Fruit fly (Drosophila melanogaster): Measurements from ENCODE around the gene CG13692.

CG13692 gene

dm6 chr2L:468745-469358, 47.3 kb downstream of the CG13692 start (continued):
- TF ChIP-seq CG3847 (GFP tag; IDR thresholded peaks at IDR 0.05): peak; percentile 46; the same call in 1 of the 2 replicates
- TF ChIP-seq HLH54F (GFP tag; optimal IDR thresholded peaks at IDR 0.05): peak; percentile 78
- TF ChIP-seq CG4707 (GFP tag; optimal IDR thresholded peaks at IDR 0.05): peak; percentile 57
- peak; percentile 23 for TF ChIP-seq tx (GFP tag; optimal IDR thresholded peaks at IDR 0.05)
- TF ChIP-seq CG18011 (GFP tag; optimal IDR thresholded peaks at IDR 0.05): peak; percentile 18
- TF ChIP-seq ase (GFP tag; IDR thresholded peaks at IDR 0.05): peak; percentile 82
- peak; percentile 76 for TF ChIP-seq zfh2 (GFP tag; optimal IDR thresholded peaks at IDR 0.05)
- no peak for TF ChIP-seq Opbp (GFP tag; IDR thresholded peaks at IDR 0.05; ENCODE audit: partially characterized antibody)
- TF ChIP-seq psq (GFP tag; optimal IDR thresholded peaks at IDR 0.05): peak; percentile 54
- peak; percentile 68 for TF ChIP-seq CG8388 (GFP tag; optimal IDR thresholded peaks at IDR 0.05)
- TF ChIP-seq chn (GFP tag; optimal IDR thresholded peaks at IDR 0.05): peak; percentile 73
- peak; percentile 72 for TF ChIP-seq CG6689 (GFP tag; IDR thresholded peaks at IDR 0.05)
- no peak for TF ChIP-seq Dfd (GFP tag; optimal IDR thresholded peaks at IDR 0.05)
- TF ChIP-seq CG4360 (GFP tag; IDR thresholded peaks at IDR 0.05): 0 out of 2 replicates have a peak, but pooled peaks have one; percentile 23
- TF ChIP-seq Nf-YC (tag; optimal IDR thresholded peaks at IDR 0.05): peak; percentile 2
- peak; percentile 55 for TF ChIP-seq CG13123 (GFP tag; optimal IDR thresholded peaks at IDR 0.05)
- TF ChIP-seq cg (GFP tag; optimal IDR thresholded peaks at IDR 0.05): peak; percentile 11
- TF ChIP-seq HLHmδ (GFP tag; optimal IDR thresholded peaks at IDR 0.05): no peak
- peak; percentile 82 for TF ChIP-seq CG18599 (GFP tag; optimal IDR thresholded peaks at IDR 0.05)
- TF ChIP-seq Atf-2 (GFP tag; optimal IDR thresholded peaks at IDR 0.05): peak; percentile 44
- no peak for TF ChIP-seq Hmx (GFP tag; optimal IDR thresholded peaks at IDR 0.05)
- peak; percentile 26 for TF ChIP-seq CG8281 (tag; optimal IDR thresholded peaks at IDR 0.05)
- TF ChIP-seq Taf1 (GFP tag; IDR thresholded peaks at IDR 0.05): no peak
- no peak for TF ChIP-seq grn (GFP tag; optimal IDR thresholded peaks at IDR 0.05)
- no peak for TF ChIP-seq Usf (GFP tag; optimal IDR thresholded peaks at IDR 0.05)
- TF ChIP-seq CG14860 (GFP tag; IDR thresholded peaks at IDR 0.05; ENCODE audit: partially characterized antibody): no peak
- peak; percentile 55 for TF ChIP-seq Side (GFP tag; optimal IDR thresholded peaks at IDR 0.05)
- no peak for TF ChIP-seq Sry-β (GFP tag; optimal IDR thresholded peaks at IDR 0.05)
- TF ChIP-seq ham (GFP tag; IDR thresholded peaks at IDR 0.05): no peak
- peak; percentile 50 for TF ChIP-seq Nf-YB (GFP tag; optimal IDR thresholded peaks at IDR 0.05)
- TF ChIP-seq CG10321 (GFP tag; IDR thresholded peaks at IDR 0.05): peak; percentile 53; the same call in 1 of the 2 replicates
- peak; percentile 77 for TF ChIP-seq Hmr (GFP tag; optimal IDR thresholded peaks at IDR 0.05)
- TF ChIP-seq CG8765 (GFP tag; IDR thresholded peaks at IDR 0.05): peak; percentile 53; the same call in 1 of the 2 replicates
- TF ChIP-seq sna (GFP tag; IDR thresholded peaks at IDR 0.05; ENCODE audit: partially characterized antibody): no peak
- TF ChIP-seq CG17361 (GFP tag; IDR thresholded peaks at IDR 0.05): peak; percentile 73
- peak; percentile 39 to 82 for TF ChIP-seq Hr51 (GFP tag; optimal IDR thresholded peaks at IDR 0.05)
- no peak for TF ChIP-seq CG33557 (GFP tag; optimal IDR thresholded peaks at IDR 0.05)
- peak; percentile 59 for TF ChIP-seq CG17328 (GFP tag; IDR thresholded peaks at IDR 0.05)
- TF ChIP-seq ewg (GFP tag; optimal IDR thresholded peaks at IDR 0.05): peak; percentile 65
- TF ChIP-seq CG15514 (GFP tag; optimal IDR thresholded peaks at IDR 0.05): peak; percentile 69
- no peak for TF ChIP-seq CG10959 (GFP tag; IDR thresholded peaks at IDR 0.05)
- peak; percentile 45 for TF ChIP-seq sqz (GFP tag; optimal IDR thresholded peaks at IDR 0.05)
- no peak for TF ChIP-seq Dref (GFP tag; IDR thresholded peaks at IDR 0.05)
- no peak for TF ChIP-seq CG7271 (tag; optimal IDR thresholded peaks at IDR 0.05)
- no peak for TF ChIP-seq stwl (tag; optimal IDR thresholded peaks at IDR 0.05)
- peak; percentile 67 for TF ChIP-seq Mes4 (GFP tag; optimal IDR thresholded peaks at IDR 0.05)
- TF ChIP-seq BEAF-32 (GFP tag; optimal IDR thresholded peaks at IDR 0.05): no peak
- TF ChIP-seq cad (GFP tag; optimal IDR thresholded peaks at IDR 0.05): no peak
- TF ChIP-seq crol (GFP tag; IDR thresholded peaks at IDR 0.05): 0 out of 2 replicates have a peak, but pooled peaks have one; percentile 12

All from whole organism, embryonic.